Fruit fly (Drosophila melanogaster) whole organism, embryonic: ENCODE results near the gene brun.

Experiments used
- Asciz ChIP-seq: fragments of 200-800 bp; sonication (Bioruptor generic); optimal IDR thresholded peaks from 2 replicates; lab custom pipeline; 2017; ENCODE audit warnings: missing biosample characterization, mild to moderate bottlenecking, missing genetic modification characterization, missing genetic modification reagents
- CG13894 ChIP-seq: fragments of 200-800 bp; sonication (Bioruptor generic); optimal IDR thresholded peaks from 3 replicates; lab custom pipeline; 2018; ENCODE audit warnings: missing biosample characterization, mild to moderate bottlenecking, missing genetic modification characterization, moderate library complexity
- CG9215 ChIP-seq: fragments of 200-800 bp; sonication (Bioruptor generic); IDR thresholded peaks from 2 replicates; pipeline ENCODE4 v1.3.6; 2022; ENCODE audit warnings: missing biosample characterization, missing genetic modification characterization
- CG9932 ChIP-seq: fragments of 200-800 bp; sonication (Bioruptor generic); IDR thresholded peaks from 2 replicates; pipeline ENCODE4 v1.3.6; 2022; ENCODE audit warnings: missing biosample characterization, missing genetic modification characterization
- HmgZ ChIP-seq: fragments of 200-800 bp; sonication (Bioruptor generic); optimal IDR thresholded peaks from 2 replicates; lab custom pipeline; 2018; ENCODE audit warnings: missing biosample characterization, mild to moderate bottlenecking, missing genetic modification characterization
- Med ChIP-seq: fragments of 200-800 bp; sonication (Bioruptor generic); peaks from one replicate; lab custom pipeline; 2016; ENCODE audit warnings: missing biosample characterization, missing genetic modification characterization, mild to moderate bottlenecking, inconsistent platforms, moderate library complexity
- Mes4 ChIP-seq: fragments of 200-800 bp; sonication (Bioruptor generic); optimal IDR thresholded peaks from 2 replicates; lab custom pipeline; 2016; ENCODE audit warnings: missing biosample characterization, missing genetic modification characterization
- Opbp ChIP-seq: fragments of 200-800 bp; sonication (Bioruptor generic); IDR thresholded peaks from 3 replicates; pipeline ENCODE4 v1.3.6; 2022; ENCODE audit warnings: missing biosample characterization, missing genetic modification characterization; ENCODE audit not compliant: partially characterized antibody
- Sox102F ChIP-seq: fragments of 200-800 bp; sonication (Bioruptor generic); optimal IDR thresholded peaks from 2 replicates; lab custom pipeline; 2018; ENCODE audit warnings: missing biosample characterization, mild to moderate bottlenecking, missing genetic modification characterization, moderate library complexity
- abd-A ChIP-seq: fragments of 200-800 bp; sonication (Bioruptor generic); optimal IDR thresholded peaks from 3 replicates; lab custom pipeline; 2019; ENCODE audit warnings: missing biosample characterization, mild to moderate bottlenecking, missing genetic modification characterization, moderate library complexity
- cwo ChIP-seq: fragments of 200-800 bp; sonication (Bioruptor generic); optimal IDR thresholded peaks from 3 replicates; lab custom pipeline; 2017; ENCODE audit warnings: missing biosample characterization, missing genetic modification characterization, mild to moderate bottlenecking, moderate library complexity, missing genetic modification reagents
- row ChIP-seq: fragments of 200-800 bp; sonication (Bioruptor generic); IDR thresholded peaks from 3 replicates; pipeline ENCODE4 v1.3.6; 2022; ENCODE audit warnings: missing biosample characterization, missing genetic modification characterization

The brun gene

dm6 chr2L:20604096-20604495, 51.9 kb downstream of the brun start, which contains the start of gene CG31677:
CG31677 (minus strand) TSS chr2L:20604196.
- no peak for TF ChIP-seq Mes4 (GFP tag; lab: Kevin White, UChicago)
- TF ChIP-seq Opbp (GFP tag; lab: Robert Waterston, UW) = no peak
- TF ChIP-seq cwo (GFP tag; lab: Kevin White, UChicago) = no peak
- TF ChIP-seq Sox102F = no peak

- TF ChIP-seq Mes4 (GFP tag; lab: Kevin White, UChicago) (no peak), Med (GFP tag; lab: Kevin White, UChicago) (peak; percentile 6), CG9215 (GFP tag; lab: Robert Waterston, UW) (0 out of 2 replicates have a peak, but pooled peaks have one; percentile 5), Asciz (GFP tag; lab: Kevin White, UChicago) (no peak), abd-A (tag; lab: Kevin White, UChicago) (peak; percentile 72), CG9932 (GFP tag; lab: Robert Waterston, UW) (0 out of 2 replicates have a peak, but pooled peaks have one; percentile 14), HmgZ (tag; lab: Kevin White, UChicago) (no peak), row (GFP tag; lab: Robert Waterston, UW) (0 out of 3 replicates have a peak, but pooled peaks have one; percentile 21), CG13894 (tag; lab: Kevin White, UChicago) (peak; percentile 59)
- TF ChIP-seq, all 482 proteins: peak for 6
Measured at dm6 chr2L:20601282-20601681, 54.7 kb downstream of the brun start.
